Worm (Caenorhabditis elegans) whole organism, late embryonic: ENCODE data around the gene ced-3.

ENCODE experiments used
- F13H6.1 ChIP-seq: sonication (generic microtip); optimal IDR thresholded peaks from 2 replicates; lab custom pipeline; 2016; ENCODE audit warnings: missing genetic modification characterization, missing compliant biosample characterization
- ceh-34 ChIP-seq: sonication (generic microtip); optimal IDR thresholded peaks from 2 replicates; lab custom pipeline; 2016; ENCODE audit warnings: mild to moderate bottlenecking, missing genetic modification characterization, missing compliant biosample characterization
- ceh-9 ChIP-seq: sonication (generic microtip); optimal IDR thresholded peaks from 2 replicates; lab custom pipeline; 2016; ENCODE audit warnings: mild to moderate bottlenecking, missing genetic modification characterization, inconsistent platforms, missing compliant biosample characterization
- ets-4 ChIP-seq: sonication (generic microtip); optimal IDR thresholded peaks from 2 replicates; lab custom pipeline; 2016; ENCODE audit warnings: missing genetic modification characterization, missing compliant biosample characterization
- nhr-11 ChIP-seq: fragments of 150-350 bp; optimal IDR thresholded peaks from 2 replicates; lab custom pipeline; 2014; ENCODE audit warnings: missing biosample characterization, missing genetic modification characterization
- pqm-1 ChIP-seq: sonication (generic microtip); optimal IDR thresholded peaks from 2 replicates; lab custom pipeline; 2016; ENCODE audit warnings: missing genetic modification characterization, missing compliant biosample characterization
- sox-4 ChIP-seq: sonication (generic microtip); optimal IDR thresholded peaks from 2 replicates; lab custom pipeline; 2017; ENCODE audit warnings: mild to moderate bottlenecking, missing genetic modification characterization, inconsistent platforms, missing compliant biosample characterization

ce11 chrIV:13238943-13239861, 35.3 kb upstream of the ced-3 start, which contains the start of gene tag-115:
- TF ChIP-seq ets-4 (tag; lab: Kevin White, UChicago) (no peak), sox-4 (tag; lab: Kevin White, UChicago) (no peak), ceh-34 (tag; lab: Kevin White, UChicago) (no peak), F13H6.1 (tag; lab: Kevin White, UChicago) (no peak), pqm-1 (tag; lab: Kevin White, UChicago) (no peak), nhr-11 (no peak), ceh-9 (tag; lab: Kevin White, UChicago) (no peak)
